Worm (Caenorhabditis elegans) whole organism, L4/young adult: ENCODE results near the gene top-3.

Source experiments
- W03F9.2 ChIP-seq: fragments of 150-350 bp; optimal IDR thresholded peaks from 2 replicates; lab custom pipeline; 2014; ENCODE audit warnings: missing biosample characterization, missing genetic modification characterization
- dao-5 ChIP-seq: sonication (generic microtip); optimal IDR thresholded peaks from 2 replicates; lab custom pipeline; 2016; ENCODE audit warnings: missing genotype, missing genetic modification characterization, moderate library complexity, missing compliant biosample characterization
- him-1 ChIP-seq: sonication (generic microtip); optimal IDR thresholded peaks from 2 replicates; lab custom pipeline; 2016; ENCODE audit warnings: missing genotype, missing genetic modification reagents, missing genetic modification characterization, missing compliant biosample characterization

Gene top-3

ce11 chrIII:11935032-11935947 lies 24.7 kb downstream of the top-3 start:
- TF ChIP-seq dao-5 (tag; lab: Kevin White, UChicago) (no peak), him-1 (tag; lab: Kevin White, UChicago) (no peak), W03F9.2 (tag; lab: Kevin White, UChicago) (no peak)

- TF ChIP-seq W03F9.2 (tag; lab: Kevin White, UChicago), result no peak
- no peak for TF ChIP-seq him-1 (tag; lab: Kevin White, UChicago)
- TF ChIP-seq dao-5 (tag; lab: Kevin White, UChicago), result no peak
Measured at ce11 chrIII:11933539-11933938, 26.4 kb downstream of the top-3 start, which contains the start of gene dolk-1. dolk-1 (minus strand) TSS chrIII:11933639.

ce11 chrIII:11931960-11932359 lies 28.0 kb downstream of the top-3 start:
- TF ChIP-seq W03F9.2 (tag; lab: Kevin White, UChicago) (no peak), dao-5 (tag; lab: Kevin White, UChicago) (no peak)

- no peak for TF ChIP-seq W03F9.2 (tag; lab: Kevin White, UChicago)
- TF ChIP-seq him-1 (tag; lab: Kevin White, UChicago), result no peak
- TF ChIP-seq dao-5 (tag; lab: Kevin White, UChicago), result no peak
Measured at ce11 chrIII:11930899-11931298, 29.1 kb downstream of the top-3 start.

- TF ChIP-seq him-1 (tag; lab: Kevin White, UChicago), result no peak
- no peak for TF ChIP-seq dao-5 (tag; lab: Kevin White, UChicago)
- no peak for TF ChIP-seq W03F9.2 (tag; lab: Kevin White, UChicago)
Measured at ce11 chrIII:11923586-11923985, 36.4 kb downstream of the top-3 start, which contains the start of gene nft-1. nft-1 (plus strand) TSS chrIII:11923886.

- TF ChIP-seq him-1 (tag; lab: Kevin White, UChicago) (no peak), W03F9.2 (tag; lab: Kevin White, UChicago) (no peak), dao-5 (tag; lab: Kevin White, UChicago) (no peak)
Measured at ce11 chrIII:11921658-11922098, 38.3 kb downstream of the top-3 start, which contains the start of gene Y56A3A.22. Y56A3A.22 (plus strand) TSS chrIII:11921692.

ce11 chrIII:11920187-11920785 lies 39.7 kb downstream of the top-3 start, which contains the start of the genes ccf-1 and trap-4:
ccf-1 (minus strand) TSS chrIII:11920237.
trap-4 (plus strand) TSS chrIII:11920735.
- TF ChIP-seq W03F9.2 (tag; lab: Kevin White, UChicago) (peak; percentile 54), him-1 (tag; lab: Kevin White, UChicago) (no peak), dao-5 (tag; lab: Kevin White, UChicago) (no peak)

ce11 chrIII:11918247-11918769 lies 41.7 kb downstream of the top-3 start, which contains the start of gene znf-593:
znf-593 (minus strand) TSS chrIII:11918719.
- no peak for TF ChIP-seq W03F9.2 (tag; lab: Kevin White, UChicago)
- no peak for TF ChIP-seq him-1 (tag; lab: Kevin White, UChicago)
- TF ChIP-seq dao-5 (tag; lab: Kevin White, UChicago), result no peak

ce11 chrIII:11917525-11917924 lies 42.5 kb downstream of the top-3 start:
- TF ChIP-seq him-1 (tag; lab: Kevin White, UChicago) (no peak), dao-5 (tag; lab: Kevin White, UChicago) (no peak), W03F9.2 (tag; lab: Kevin White, UChicago) (no peak)

- no peak for TF ChIP-seq dao-5 (tag; lab: Kevin White, UChicago)
- TF ChIP-seq him-1 (tag; lab: Kevin White, UChicago), result no peak
Measured at ce11 chrIII:11917090-11917489, 42.9 kb downstream of the top-3 start.

ce11 chrIII:11916260-11916659 lies 43.7 kb downstream of the top-3 start:
- TF ChIP-seq W03F9.2 (tag; lab: Kevin White, UChicago), result no peak
- no peak for TF ChIP-seq dao-5 (tag; lab: Kevin White, UChicago)
- TF ChIP-seq him-1 (tag; lab: Kevin White, UChicago), result no peak

- TF ChIP-seq him-1 (tag; lab: Kevin White, UChicago) (no peak), W03F9.2 (tag; lab: Kevin White, UChicago) (no peak), dao-5 (tag; lab: Kevin White, UChicago) (no peak)
Measured at ce11 chrIII:11915666-11916065, 44.3 kb downstream of the top-3 start, which contains the start of the genes ndab-1 and npp-16. ndab-1 (minus strand) TSS chrIII:11915712. npp-16 (plus strand) TSS chrIII:11915928.

ce11 chrIII:11914220-11914619 lies 45.8 kb downstream of the top-3 start, which contains the start of gene Y56A3A.16:
Y56A3A.16 (minus strand) TSS chrIII:11914320.
- TF ChIP-seq him-1 (tag; lab: Kevin White, UChicago) (no peak), W03F9.2 (tag; lab: Kevin White, UChicago) (no peak), dao-5 (tag; lab: Kevin White, UChicago) (no peak)
